Worm (Caenorhabditis elegans) whole organism, mixed stage, embryonic: ENCODE results near the gene tba-8.

Experiments
- M03D4.4 ChIP-seq: sonication (generic microtip); optimal IDR thresholded peaks from 2 replicates; lab custom pipeline; 2017; ENCODE audit warnings: mild to moderate bottlenecking, missing genetic modification characterization, missing compliant biosample characterization
- bed-3 ChIP-seq: fragments of 200-800 bp; sonication (Bioruptor generic); optimal IDR thresholded peaks from 3 replicates; lab custom pipeline; 2018; ENCODE audit warnings: mild to moderate bottlenecking, missing genetic modification characterization, moderate library complexity, missing compliant biosample characterization
- blmp-1 ChIP-seq: fragments of 150-350 bp; optimal IDR thresholded peaks from 2 replicates; lab custom pipeline; 2014; ENCODE audit warnings: missing biosample characterization, missing genetic modification characterization
- ceh-39 ChIP-seq: fragments of 150-350 bp; optimal IDR thresholded peaks from 2 replicates; lab custom pipeline; 2014; ENCODE audit warnings: missing biosample characterization, missing genetic modification characterization
- ceh-43 ChIP-seq: fragments of 200-800 bp; sonication (Bioruptor generic); optimal IDR thresholded peaks from 2 replicates; lab custom pipeline; 2018; ENCODE audit warnings: mild to moderate bottlenecking, missing genetic modification characterization, moderate library complexity, missing compliant biosample characterization
- ceh-83 ChIP-seq: fragments of 200-800 bp; sonication (Bioruptor generic); optimal IDR thresholded peaks from 2 replicates; lab custom pipeline; 2018; ENCODE audit warnings: mild to moderate bottlenecking, missing genetic modification characterization, missing compliant biosample characterization
- ces-1 ChIP-seq: fragments of 150-350 bp; optimal IDR thresholded peaks from 2 replicates; lab custom pipeline; 2014; ENCODE audit warnings: missing biosample characterization, missing genetic modification reagents, missing genetic modification characterization
- cnd-1 ChIP-seq: fragments of 200-800 bp; sonication (Bioruptor generic); optimal IDR thresholded peaks from 2 replicates; lab custom pipeline; 2018; ENCODE audit warnings: mild to moderate bottlenecking, missing genetic modification characterization, missing compliant biosample characterization
- drap-1 ChIP-seq: fragments of 200-800 bp; sonication (Bioruptor generic); optimal IDR thresholded peaks from 3 replicates; lab custom pipeline; 2018; ENCODE audit warnings: mild to moderate bottlenecking, missing genetic modification characterization, missing compliant biosample characterization
- elt-1 ChIP-seq: sonication (generic microtip); optimal IDR thresholded peaks from 2 replicates; lab custom pipeline; 2017; ENCODE audit warnings: missing genetic modification characterization, mild to moderate bottlenecking, missing compliant biosample characterization, antibody characterized with exemption, moderate library complexity, borderline replicate concordance; ENCODE audit not compliant: insufficient read depth
- elt-3 ChIP-seq: fragments of 150-350 bp; optimal IDR thresholded peaks from 2 replicates; lab custom pipeline; 2014; ENCODE audit warnings: missing biosample characterization, missing genetic modification characterization
- hlh-1 ChIP-seq: fragments of 150-350 bp; optimal IDR thresholded peaks from 2 replicates; lab custom pipeline; 2014; ENCODE audit warnings: missing biosample characterization, missing genetic modification reagents, missing genetic modification characterization
- lin-13 ChIP-seq: fragments of 150-350 bp; optimal IDR thresholded peaks from 2 replicates; lab custom pipeline; 2014; ENCODE audit warnings: missing biosample characterization, missing genetic modification characterization
- lin-32 ChIP-seq: fragments of 200-800 bp; sonication (Bioruptor generic); optimal IDR thresholded peaks from 2 replicates; lab custom pipeline; 2018; ENCODE audit warnings: mild to moderate bottlenecking, missing genetic modification characterization, missing compliant biosample characterization
- lsy-2 ChIP-seq: fragments of 150-350 bp; optimal IDR thresholded peaks from 2 replicates; lab custom pipeline; 2014; ENCODE audit warnings: missing biosample characterization, missing genetic modification characterization
- mep-1 ChIP-seq: fragments of 150-350 bp; optimal IDR thresholded peaks from 2 replicates; lab custom pipeline; 2017; ENCODE audit warnings: missing biosample characterization, missing genetic modification reagents, missing genetic modification characterization, inconsistent platforms
- mls-2 ChIP-seq: sonication (generic microtip); optimal IDR thresholded peaks from 2 replicates; lab custom pipeline; 2016; ENCODE audit warnings: mild to moderate bottlenecking, missing genetic modification characterization, moderate library complexity, missing compliant biosample characterization
- nhr-12 ChIP-seq: fragments of 150-350 bp; optimal IDR thresholded peaks from 2 replicates; lab custom pipeline; 2014; ENCODE audit warnings: missing biosample characterization, missing genetic modification characterization
- nhr-2 ChIP-seq: fragments of 150-350 bp; optimal IDR thresholded peaks from 2 replicates; lab custom pipeline; 2014; ENCODE audit warnings: missing biosample characterization, missing genetic modification characterization
- nhr-237 ChIP-seq: fragments of 150-350 bp; optimal IDR thresholded peaks from 2 replicates; lab custom pipeline; 2014; ENCODE audit warnings: missing biosample characterization, missing genetic modification characterization
- nhr-28 ChIP-seq: fragments of 150-350 bp; optimal IDR thresholded peaks from 2 replicates; lab custom pipeline; 2014; ENCODE audit warnings: missing biosample characterization, missing genetic modification characterization
- nhr-76 ChIP-seq: sonication (generic microtip); optimal IDR thresholded peaks from 2 replicates; lab custom pipeline; 2017; ENCODE audit warnings: missing biosample characterization, missing genetic modification characterization
- pha-4 ChIP-seq: fragments of 150-350 bp; optimal IDR thresholded peaks from 2 replicates; lab custom pipeline; 2018; ENCODE audit warnings: missing biosample characterization, missing genetic modification reagents, missing genetic modification characterization
- snpc-4 ChIP-seq: fragments of 150-350 bp; optimal IDR thresholded peaks from 2 replicates; lab custom pipeline; 2014; ENCODE audit warnings: missing biosample characterization, missing genetic modification characterization
- sptf-1 ChIP-seq: sonication (generic microtip); optimal IDR thresholded peaks from 2 replicates; lab custom pipeline; 2017; ENCODE audit warnings: mild to moderate bottlenecking, missing genetic modification characterization, moderate library complexity, missing compliant biosample characterization
- tbx-8 ChIP-seq: fragments of 200-800 bp; sonication (Bioruptor generic); optimal IDR thresholded peaks from 2 replicates; lab custom pipeline; 2018; ENCODE audit warnings: mild to moderate bottlenecking, missing genetic modification characterization, moderate library complexity, missing compliant biosample characterization
- unc-120 ChIP-seq: sonication (generic microtip); optimal IDR thresholded peaks from 2 replicates; lab custom pipeline; 2017; ENCODE audit warnings: missing genetic modification characterization, missing compliant biosample characterization; ENCODE audit not compliant: poor library complexity, severe bottlenecking
- unc-39 ChIP-seq: fragments of 150-350 bp; optimal IDR thresholded peaks from 2 replicates; lab custom pipeline; 2014; ENCODE audit warnings: missing biosample characterization, missing genetic modification characterization
- unc-62 ChIP-seq: fragments of 150-350 bp; optimal IDR thresholded peaks from 2 replicates; lab custom pipeline; 2014; ENCODE audit warnings: missing biosample characterization, missing genetic modification reagents, missing genetic modification characterization
- zip-8 ChIP-seq: fragments of 150-350 bp; optimal IDR thresholded peaks from 2 replicates; lab custom pipeline; 2014; ENCODE audit warnings: missing biosample characterization, missing genetic modification characterization
- ztf-11 ChIP-seq: fragments of 150-350 bp; optimal IDR thresholded peaks from 2 replicates; lab custom pipeline; 2014; ENCODE audit warnings: missing biosample characterization, missing genetic modification characterization

The tba-8 gene

ce11 chrX:9458142-9458541 lies at the start of gene tba-8:
tba-8 (minus strand) TSS chrX:9458348.
- no peak for TF ChIP-seq hlh-1 (tag; lab: Kevin White, UChicago)
- TF ChIP-seq lin-13 (tag; lab: Kevin White, UChicago), result no peak
- no peak for TF ChIP-seq unc-62 (GFP tag; lab: Kevin White, UChicago)
- TF ChIP-seq sptf-1, result no peak
- TF ChIP-seq nhr-2 (tag; lab: Kevin White, UChicago), result no peak
- TF ChIP-seq drap-1 (GFP tag; lab: Kevin White, UChicago), result no peak
- TF ChIP-seq ceh-43 (GFP tag; lab: Kevin White, UChicago), result no peak
- TF ChIP-seq nhr-237 (tag; lab: Kevin White, UChicago), result no peak
- no peak for TF ChIP-seq lsy-2 (tag; lab: Kevin White, UChicago)
- no peak for TF ChIP-seq snpc-4 (tag; lab: Kevin White, UChicago)
- TF ChIP-seq nhr-76, result no peak
- TF ChIP-seq ztf-11, result no peak
- no peak for TF ChIP-seq mep-1 (tag; lab: Kevin White, UChicago)
- TF ChIP-seq unc-120 (tag; lab: Kevin White, UChicago), result no peak
- no peak for TF ChIP-seq zip-8 (tag; lab: Kevin White, UChicago)
- no peak for TF ChIP-seq ceh-83 (GFP tag; lab: Kevin White, UChicago)
- no peak for TF ChIP-seq nhr-12 (tag; lab: Kevin White, UChicago)
- no peak for TF ChIP-seq blmp-1 (tag; lab: Kevin White, UChicago)
- TF ChIP-seq ces-1 (GFP tag; lab: Kevin White, UChicago), result no peak
- TF ChIP-seq, all 35 proteins: peak for 0

- peak; percentile 84 for TF ChIP-seq ces-1 (GFP tag; lab: Kevin White, UChicago)
- no peak for TF ChIP-seq hlh-1 (tag; lab: Kevin White, UChicago)
- no peak for TF ChIP-seq elt-3
- TF ChIP-seq bed-3, result no peak
- peak; percentile 38 for TF ChIP-seq sptf-1
- no peak for TF ChIP-seq M03D4.4 (tag; lab: Kevin White, UChicago)
- TF ChIP-seq lin-32 (GFP tag; lab: Kevin White, UChicago), result no peak
- no peak for TF ChIP-seq mep-1 (tag; lab: Kevin White, UChicago)
- TF ChIP-seq, all 35 proteins: peak for 2
Observed at ce11 chrX:9506341-9506740, 48.2 kb upstream of the tba-8 start.

- no peak for TF ChIP-seq nhr-28 (tag; lab: Kevin White, UChicago)
- no peak for TF ChIP-seq tbx-8 (GFP tag; lab: Kevin White, UChicago)
- TF ChIP-seq ceh-83 (GFP tag; lab: Kevin White, UChicago), result no peak
- TF ChIP-seq lin-32 (GFP tag; lab: Kevin White, UChicago), result no peak
- no peak for TF ChIP-seq unc-120 (tag; lab: Kevin White, UChicago)
- TF ChIP-seq ztf-11, result no peak
- no peak for TF ChIP-seq mls-2 (tag; lab: Kevin White, UChicago)
- TF ChIP-seq lsy-2 (tag; lab: Kevin White, UChicago), result no peak
- no peak for TF ChIP-seq unc-39
- TF ChIP-seq ceh-39 (tag; lab: Kevin White, UChicago), result peak; percentile 30
- no peak for TF ChIP-seq cnd-1 (tag; lab: Kevin White, UChicago)
- TF ChIP-seq pha-4 (tag; lab: Kevin White, UChicago), result peak; percentile 19
- no peak for TF ChIP-seq bed-3
- no peak for TF ChIP-seq hlh-1 (tag; lab: Kevin White, UChicago)
- no peak for TF ChIP-seq zip-8 (tag; lab: Kevin White, UChicago)
- TF ChIP-seq nhr-2 (tag; lab: Kevin White, UChicago), result peak; percentile 92
- TF ChIP-seq, all 35 proteins: peak for 3
Observed at ce11 chrX:9504911-9505397, 46.8 kb upstream of the tba-8 start.

- TF ChIP-seq elt-1 (tag; lab: Kevin White, UChicago) (peak; percentile 69), ces-1 (GFP tag; lab: Kevin White, UChicago) (peak; percentile 93), ztf-11 (no peak), mls-2 (tag; lab: Kevin White, UChicago) (peak; percentile 1), unc-62 (GFP tag; lab: Kevin White, UChicago) (peak; percentile 62), lsy-2 (tag; lab: Kevin White, UChicago) (no peak)
Observed at ce11 chrX:9504221-9504620, 46.1 kb upstream of the tba-8 start.

- TF ChIP-seq unc-120 (tag; lab: Kevin White, UChicago) (no peak), zip-8 (tag; lab: Kevin White, UChicago) (no peak), lsy-2 (tag; lab: Kevin White, UChicago) (no peak), blmp-1 (tag; lab: Kevin White, UChicago) (no peak), elt-1 (tag; lab: Kevin White, UChicago) (no peak), tbx-8 (GFP tag; lab: Kevin White, UChicago) (no peak), ceh-39 (tag; lab: Kevin White, UChicago) (no peak), nhr-2 (tag; lab: Kevin White, UChicago) (no peak), lin-13 (tag; lab: Kevin White, UChicago) (no peak)
Observed at ce11 chrX:9499355-9499754, 41.2 kb upstream of the tba-8 start.
